Fruit fly (Drosophila melanogaster) whole organism, embryonic: ENCODE results near the gene Uck.

Source experiments
- Bteb2 ChIP-seq: fragments of 200-800 bp; sonication (Bioruptor generic); optimal IDR thresholded peaks from 2 replicates; lab custom pipeline; 2016; ENCODE audit warnings: missing biosample characterization, missing genetic modification characterization
- C15 ChIP-seq: fragments of 200-800 bp; sonication (Bioruptor generic); IDR thresholded peaks from 3 replicates; pipeline ENCODE4 v1.3.6; 2022; ENCODE audit warnings: missing biosample characterization, missing genetic modification characterization
- CG10431 ChIP-seq: fragments of 200-800 bp; sonication (Bioruptor generic); optimal IDR thresholded peaks from 3 replicates; lab custom pipeline; 2018; ENCODE audit warnings: missing biosample characterization, mild to moderate bottlenecking, missing genetic modification characterization
- CG11398 ChIP-seq: fragments of 200-800 bp; sonication (Bioruptor generic); optimal IDR thresholded peaks from 2 replicates; lab custom pipeline; 2016; ENCODE audit warnings: missing biosample characterization, missing genetic modification characterization
- CG11456 ChIP-seq: fragments of 200-800 bp; sonication (Bioruptor generic); IDR thresholded peaks from 3 replicates; pipeline ENCODE4 v1.3.6; 2022; ENCODE audit warnings: missing biosample characterization, missing genetic modification characterization
- CG1233 ChIP-seq: fragments of 200-800 bp; sonication (Bioruptor generic); optimal IDR thresholded peaks from 4 replicates; lab custom pipeline; 2018; ENCODE audit warnings: missing biosample characterization, mild to moderate bottlenecking, missing genetic modification characterization
- CG12744 ChIP-seq: fragments of 200-800 bp; sonication (Bioruptor generic); optimal IDR thresholded peaks from 2 replicates; lab custom pipeline; 2016; ENCODE audit warnings: missing biosample characterization, missing genetic modification characterization
- CG13123 ChIP-seq: fragments of 200-800 bp; sonication (Bioruptor generic); optimal IDR thresholded peaks from 2 replicates; lab custom pipeline; 2016; ENCODE audit warnings: missing biosample characterization, missing genetic modification characterization
- CG1647 ChIP-seq: fragments of 200-800 bp; sonication (Bioruptor generic); optimal IDR thresholded peaks from 3 replicates; lab custom pipeline; 2016; ENCODE audit warnings: missing biosample characterization, missing genetic modification characterization
- CG16815 ChIP-seq: fragments of 200-800 bp; sonication (Bioruptor generic); optimal IDR thresholded peaks from 3 replicates; lab custom pipeline; 2017; ENCODE audit warnings: missing biosample characterization, mild to moderate bottlenecking, missing genetic modification characterization
- CG16863 ChIP-seq: fragments of 200-800 bp; sonication (Bioruptor generic); optimal IDR thresholded peaks from 3 replicates; lab custom pipeline; 2016; ENCODE audit warnings: missing biosample characterization, missing genetic modification characterization
- CG1792 ChIP-seq: fragments of 200-800 bp; sonication (Bioruptor generic); optimal IDR thresholded peaks from 2 replicates; lab custom pipeline; 2016; ENCODE audit warnings: missing biosample characterization, missing genetic modification characterization
- CG18262 ChIP-seq: fragments of 200-800 bp; optimal IDR thresholded peaks from 3 replicates; lab custom pipeline; 2019; ENCODE audit warnings: missing biosample characterization, mild to moderate bottlenecking, missing genetic modification characterization, moderate library complexity
- CG2129 ChIP-seq: fragments of 200-800 bp; sonication (Bioruptor generic); IDR thresholded peaks from 2 replicates; pipeline ENCODE4 v1.3.6; 2022; ENCODE audit warnings: missing biosample characterization, missing genetic modification characterization; ENCODE audit not compliant: partially characterized antibody
- CG2712 ChIP-seq: fragments of 200-800 bp; optimal IDR thresholded peaks from 3 replicates; lab custom pipeline; 2019; ENCODE audit warnings: missing biosample characterization, mild to moderate bottlenecking, missing genetic modification characterization, moderate library complexity
- CG30020 ChIP-seq: fragments of 200-800 bp; optimal IDR thresholded peaks from 2 replicates; lab custom pipeline; 2019; ENCODE audit warnings: missing biosample characterization, mild to moderate bottlenecking, missing genetic modification characterization, moderate library complexity
- CG4282 ChIP-seq: fragments of 200-800 bp; sonication (Bioruptor generic); optimal IDR thresholded peaks from 2 replicates; lab custom pipeline; 2016; ENCODE audit warnings: missing biosample characterization, missing genetic modification characterization
- CG4820 ChIP-seq: fragments of 200-800 bp; sonication (Bioruptor generic); optimal IDR thresholded peaks from 3 replicates; lab custom pipeline; 2016; ENCODE audit warnings: missing biosample characterization, missing genetic modification characterization
- CG6689 ChIP-seq: fragments of 200-800 bp; sonication (Bioruptor generic); IDR thresholded peaks from 2 replicates; pipeline ENCODE4 v1.3.6; 2022; ENCODE audit warnings: missing biosample characterization, missing genetic modification characterization
- CG8089 ChIP-seq: fragments of 200-800 bp; sonication (Bioruptor generic); optimal IDR thresholded peaks from 3 replicates; lab custom pipeline; 2016; ENCODE audit warnings: missing biosample characterization, missing genetic modification characterization
- CG8924 ChIP-seq: fragments of 200-800 bp; optimal IDR thresholded peaks from 3 replicates; lab custom pipeline; 2019; ENCODE audit warnings: missing biosample characterization, mild to moderate bottlenecking, missing genetic modification characterization, moderate library complexity
- CHES-1-like ChIP-seq: fragments of 200-800 bp; sonication (Bioruptor generic); optimal IDR thresholded peaks from 2 replicates; lab custom pipeline; 2016; ENCODE audit warnings: missing biosample characterization, missing genetic modification characterization
- CoRest ChIP-seq: fragments of 200-800 bp; sonication (Bioruptor generic); optimal IDR thresholded peaks from 3 replicates; lab custom pipeline; 2018; ENCODE audit warnings: missing biosample characterization, mild to moderate bottlenecking, missing genetic modification characterization, moderate library complexity
- Dfd ChIP-seq, 2 experiments: fragments of >200 bp; optimal IDR thresholded peaks; 2 replicates each; lab custom pipeline; 2017; ENCODE audit warnings: missing biosample characterization in 2 of 2, missing genetic modification characterization in 2 of 2
- ERR ChIP-seq: fragments of 200-800 bp; sonication (Bioruptor generic); optimal IDR thresholded peaks from 2 replicates; lab custom pipeline; 2016; ENCODE audit warnings: missing biosample characterization, missing genetic modification characterization
- Gsc ChIP-seq: fragments of 200-800 bp; sonication (Bioruptor generic); IDR thresholded peaks from 2 replicates; pipeline ENCODE4 v1.3.6; 2022; ENCODE audit warnings: missing biosample characterization, missing genetic modification characterization
- H2.0 ChIP-seq: fragments of 200-800 bp; sonication (Bioruptor generic); IDR thresholded peaks from 2 replicates; pipeline ENCODE4 v1.3.6; 2022; ENCODE audit warnings: missing biosample characterization, missing genetic modification characterization
- Meics ChIP-seq: fragments of 200-800 bp; sonication (Bioruptor generic); optimal IDR thresholded peaks from 2 replicates; lab custom pipeline; 2017; ENCODE audit warnings: missing biosample characterization, mild to moderate bottlenecking, missing genetic modification characterization
- NC2β ChIP-seq: fragments of 200-800 bp; sonication (Bioruptor generic); optimal IDR thresholded peaks from 2 replicates; lab custom pipeline; 2016; ENCODE audit warnings: missing biosample characterization, missing genetic modification characterization
- Scr ChIP-seq: fragments of 200-800 bp; sonication (Bioruptor generic); IDR thresholded peaks from 2 replicates; pipeline ENCODE4 v1.3.6; 2022; ENCODE audit warnings: missing biosample characterization, missing genetic modification characterization; ENCODE audit not compliant: partially characterized antibody
- amos ChIP-seq: fragments of 200-800 bp; sonication (Bioruptor generic); IDR thresholded peaks from 2 replicates; pipeline ENCODE4 v1.3.6; 2022; ENCODE audit warnings: missing biosample characterization, missing genetic modification characterization; ENCODE audit not compliant: partially characterized antibody
- ap ChIP-seq: fragments of 200-800 bp; sonication (Bioruptor generic); IDR thresholded peaks from 2 replicates; pipeline ENCODE4 v1.3.6; 2022; ENCODE audit warnings: missing biosample characterization, missing genetic modification characterization
- az2 ChIP-seq: fragments of 200-800 bp; sonication (Bioruptor generic); optimal IDR thresholded peaks from 3 replicates; lab custom pipeline; 2016; ENCODE audit warnings: missing biosample characterization, missing genetic modification characterization
- bbx ChIP-seq: fragments of 200-800 bp; sonication (Bioruptor generic); IDR thresholded peaks from 2 replicates; pipeline ENCODE4 v1.3.6; 2022; ENCODE audit warnings: missing biosample characterization, missing genetic modification characterization; ENCODE audit not compliant: partially characterized antibody
- chinmo ChIP-seq: fragments of 200-800 bp; sonication (Bioruptor generic); IDR thresholded peaks from 4 replicates; pipeline ENCODE4 v1.3.6; 2022; ENCODE audit warnings: missing biosample characterization, missing genetic modification characterization; ENCODE audit not compliant: partially characterized antibody
- crp ChIP-seq, 2 experiments: fragments of 200-800 bp; sonication (Bioruptor generic); optimal IDR thresholded peaks; 2 replicates in 1 of 2; 3 replicates in 1 of 2; lab custom pipeline; 2017; ENCODE audit warnings: missing biosample characterization in 2 of 2, missing genetic modification characterization in 2 of 2, mild to moderate bottlenecking in 1 of 2, moderate library complexity in 1 of 2
- dati ChIP-seq: fragments of 200-800 bp; sonication (Bioruptor generic); IDR thresholded peaks from 2 replicates; pipeline ENCODE4 v1.3.6; 2022; ENCODE audit warnings: missing biosample characterization, missing genetic modification characterization
- dm ChIP-seq: fragments of 200-800 bp; sonication (Bioruptor generic); optimal IDR thresholded peaks from 3 replicates; lab custom pipeline; 2016; ENCODE audit warnings: missing biosample characterization, missing genetic modification characterization
- esg ChIP-seq: fragments of 200-800 bp; sonication (Bioruptor generic); conservative IDR thresholded peaks from 2 replicates; pipeline ENCODE4 v1.3.6; 2022; ENCODE audit warnings: missing biosample characterization, missing genetic modification characterization
- eve ChIP-seq, 2 experiments: fragments of >200 bp; optimal IDR thresholded peaks; 2 replicates each; lab custom pipeline; 2017; ENCODE audit warnings: missing biosample characterization in 2 of 2, missing genetic modification characterization in 2 of 2
- fu2 ChIP-seq: fragments of 200-800 bp; sonication (Bioruptor generic); optimal IDR thresholded peaks from 2 replicates; lab custom pipeline; 2016; ENCODE audit warnings: missing biosample characterization, missing genetic modification characterization
- maf-S ChIP-seq: fragments of 200-800 bp; sonication (Bioruptor generic); optimal IDR thresholded peaks from 2 replicates; lab custom pipeline; 2016; ENCODE audit warnings: missing biosample characterization, missing genetic modification characterization
- mirr ChIP-seq: fragments of 200-800 bp; sonication (Bioruptor generic); optimal IDR thresholded peaks from 3 replicates; lab custom pipeline; 2018; ENCODE audit warnings: missing biosample characterization, mild to moderate bottlenecking, missing genetic modification characterization
- pfk ChIP-seq: fragments of 200-800 bp; sonication (Bioruptor generic); optimal IDR thresholded peaks from 2 replicates; lab custom pipeline; 2018; ENCODE audit warnings: missing biosample characterization, mild to moderate bottlenecking, missing genetic modification characterization, moderate library complexity
- prd ChIP-seq, 3 experiments: fragments of >200 bp in 2 of 3; fragments of 200-800 bp in 1 of 3; sonication (Bioruptor generic) in 1 of 3; optimal IDR thresholded peaks in 2 of 3; IDR thresholded peaks in 1 of 3; 2 replicates in 2 of 3; 3 replicates in 1 of 3; pipeline versions ENCODE4 v1.3.6 to Lab custom; 2017 to 2022; ENCODE audit warnings: missing biosample characterization in 1 of 3, missing genetic modification characterization in 1 of 3
- scrt ChIP-seq: fragments of 200-800 bp; sonication (Bioruptor generic); optimal IDR thresholded peaks from 2 replicates; lab custom pipeline; 2018; ENCODE audit warnings: missing biosample characterization, mild to moderate bottlenecking, missing genetic modification characterization, moderate library complexity
- sr ChIP-seq: fragments of 200-800 bp; sonication (Bioruptor generic); IDR thresholded peaks from 3 replicates; pipeline ENCODE4 v1.3.6; 2022; ENCODE audit warnings: missing biosample characterization, missing genetic modification characterization
- sug ChIP-seq: fragments of 200-800 bp; optimal IDR thresholded peaks from 2 replicates; lab custom pipeline; 2019; ENCODE audit warnings: missing biosample characterization, mild to moderate bottlenecking, missing genetic modification characterization, moderate library complexity
- zf30C ChIP-seq: fragments of 200-800 bp; sonication (Bioruptor generic); optimal IDR thresholded peaks from 3 replicates; lab custom pipeline; 2018; ENCODE audit warnings: missing biosample characterization, mild to moderate bottlenecking, missing genetic modification characterization

Uck gene

dm6 chr3R:24318217-24319082 lies 28.5 kb downstream of the Uck start, which contains the start of the genes Nab2 and BRWD3 (continued):
- TF ChIP-seq CG10431 (GFP tag; lab: Kevin White, UChicago) (no peak), bbx (GFP tag; lab: Robert Waterston, UW) (peak; percentile 75), chinmo (GFP tag; lab: Robert Waterston, UW) (peak; percentile 45; the same call in 1 of the 4 replicates), CG11456 (peak; percentile 51; the same call in 2 of the 3 replicates), CoRest (tag; lab: Kevin White, UChicago) (peak; percentile 47), Bteb2 (peak; percentile 10), CG12744 (peak; percentile 7), dati (GFP tag; lab: Robert Waterston, UW) (no peak), H2.0 (GFP tag; lab: Robert Waterston, UW) (0 out of 2 replicates have a peak, but pooled peaks have one; percentile 10), sug (tag; lab: Kevin White, UChicago) (no peak), CG4820 (GFP tag; lab: Kevin White, UChicago) (peak; percentile 5), Meics (GFP tag; lab: Kevin White, UChicago) (no peak), mirr (GFP tag; lab: Kevin White, UChicago) (no peak), esg (no peak; the same call in 1 of the 2 replicates), CG8924 (peak; percentile 42), CG16815 (GFP tag; lab: Kevin White, UChicago) (peak; percentile 38), sr (GFP tag; lab: Robert Waterston, UW) (no peak), amos (GFP tag; lab: Robert Waterston, UW) (peak; percentile 83), CG13123 (GFP tag; lab: Kevin White, UChicago) (no peak), eve (GFP tag; optimal IDR thresholded peaks at IDR 0.05; lab: Kevin White, UChicago) (no peak), CG6689 (0 out of 2 replicates have a peak, but pooled peaks have one; percentile 4), ap (GFP tag; lab: Robert Waterston, UW) (no peak), CHES-1-like (GFP tag; lab: Kevin White, UChicago) (no peak), C15 (GFP tag; lab: Robert Waterston, UW) (no peak), CG18262 (peak; percentile 7), CG16863 (GFP tag; lab: Kevin White, UChicago) (no peak), maf-S (GFP tag; lab: Kevin White, UChicago) (no peak), Dfd (GFP tag; optimal IDR thresholded peaks at IDR 0.05; lab: Kevin White, UChicago) (no peak), NC2β (GFP tag; lab: Kevin White, UChicago) (no peak), Scr (GFP tag; lab: Robert Waterston, UW) (peak; percentile 64), Gsc (GFP tag; lab: Robert Waterston, UW) (no peak), zf30C (no peak), CG2712 (tag; lab: Kevin White, UChicago) (no peak), ERR (GFP tag; lab: Kevin White, UChicago) (no peak), az2 (peak; percentile 43), CG11398 (GFP tag; lab: Kevin White, UChicago) (no peak), dm (GFP tag; lab: Kevin White, UChicago) (no peak), CG1233 (no peak), fu2 (GFP tag; lab: Kevin White, UChicago) (no peak), prd (optimal IDR thresholded peaks at IDR 0.05; lab: Kevin White, UChicago) (no peak), prd (GFP tag; IDR thresholded peaks at IDR 0.05; lab: Robert Waterston, UW) (peak; percentile 56), CG30020 (tag; lab: Kevin White, UChicago) (peak; percentile 58), CG1647 (no peak), CG4282 (GFP tag; lab: Kevin White, UChicago) (no peak), crp (GFP tag; optimal IDR thresholded peaks at IDR 0.05; lab: Kevin White, UChicago) (peak in 1 of 2 experiments; percentile 24), CG8089 (GFP tag; lab: Kevin White, UChicago) (no peak), pfk (GFP tag; lab: Kevin White, UChicago) (no peak), CG1792 (GFP tag; lab: Kevin White, UChicago) (no peak), CG2129 (GFP tag; lab: Robert Waterston, UW) (peak; percentile 17), scrt (no peak)
